Worm (Caenorhabditis elegans): ENCODE measurements around the gene F20D6.12.

Gene F20D6.12

DNA sequence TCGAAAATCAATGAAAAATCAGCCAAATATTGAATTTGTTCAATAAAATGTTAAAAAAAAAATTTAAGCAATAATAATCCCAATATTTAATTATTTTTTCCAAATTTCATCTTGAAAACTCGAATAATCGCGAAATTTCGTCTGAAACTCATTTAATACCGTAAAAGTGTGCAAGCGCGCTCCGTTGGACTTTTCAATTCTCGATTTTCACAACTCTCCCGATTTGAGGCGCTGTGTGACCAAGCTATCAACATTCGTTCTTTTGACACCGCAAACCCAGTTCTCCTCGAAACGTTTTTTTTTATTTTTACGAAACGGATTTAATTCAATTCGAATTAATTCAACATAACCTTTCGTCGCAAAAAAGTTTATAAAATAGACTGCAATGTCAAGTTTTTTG, 9.2 kb downstream of the F20D6.12 start:
- TF ChIP-seq lin-38 (GFP tag; IDR thresholded peaks at IDR 0.05): peak; percentile 68

DNA sequence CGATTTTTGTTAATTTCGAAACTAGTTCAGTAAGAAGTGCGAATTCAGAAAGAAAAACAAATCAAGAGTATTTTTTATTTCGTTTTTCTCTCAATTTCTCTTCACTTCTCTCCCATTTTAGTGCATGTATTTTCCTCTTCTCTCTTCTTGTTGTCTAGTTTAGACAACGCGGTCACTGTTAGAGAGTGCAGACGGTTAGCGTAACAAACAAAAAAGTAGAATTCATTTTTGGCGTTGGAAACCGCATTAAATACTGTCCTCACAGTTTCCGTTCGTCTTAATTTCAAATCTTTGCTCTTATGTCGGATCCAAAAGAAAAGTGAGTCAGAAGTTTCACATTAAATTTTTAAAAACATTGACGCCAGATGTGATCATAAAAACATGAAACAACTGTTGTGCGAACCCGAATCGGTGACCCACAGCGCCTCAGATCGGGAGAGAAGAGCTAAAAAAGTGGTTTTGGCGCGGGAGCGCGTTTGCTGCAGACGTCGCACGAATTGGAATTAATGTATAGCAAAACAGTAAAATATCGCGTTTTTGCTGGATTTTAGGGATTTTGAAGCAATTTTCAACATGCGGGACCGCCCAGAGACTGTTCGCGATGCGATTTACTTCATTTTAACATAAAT, 10.9 kb downstream of the F20D6.12 start, which contains the start of gene srp-7:
Gene srp-7 (plus strand): TSS at position 213 of the 629 bp plus-strand sequence.
- TF ChIP-seq mdt-29 (GFP tag; IDR thresholded peaks at IDR 0.05) (no peak), ama-1 (optimal IDR thresholded peaks at IDR 0.05) (no peak), daf-16 (GFP tag; optimal IDR thresholded peaks at IDR 0.05) (no peak), daf-16 (tag; optimal IDR thresholded peaks at IDR 0.05) (peak; percentile 89), ceh-44 (GFP tag; IDR thresholded peaks at IDR 0.05) (peak; percentile 62; the same call in 1 of the 2 replicates), mxl-3 (GFP tag; optimal IDR thresholded peaks at IDR 0.05) (peak; percentile 5), nhr-28 (tag; optimal IDR thresholded peaks at IDR 0.05) (peak; percentile 12), unc-39 (tag; optimal IDR thresholded peaks at IDR 0.05) (no peak), lin-13 (GFP tag; optimal IDR thresholded peaks at IDR 0.05) (peak; percentile 48), hif-1 (tag; optimal IDR thresholded peaks at IDR 0.05) (no peak), ceh-20 (GFP tag; IDR thresholded peaks at IDR 0.05) (0 out of 2 replicates have a peak, but pooled peaks have one; percentile 15), F37D6.2 (tag; optimal IDR thresholded peaks at IDR 0.05) (no peak), Y105C5A.15 (GFP tag; IDR thresholded peaks at IDR 0.05) (no peak), zag-1 (tag; optimal IDR thresholded peaks at IDR 0.05) (no peak), dve-1 (tag; optimal IDR thresholded peaks at IDR 0.05; ENCODE audit: insufficient read depth) (peak; percentile 64), nhr-42 (GFP tag; IDR thresholded peaks at IDR 0.05) (no peak), nhr-41 (GFP tag; IDR thresholded peaks at IDR 0.05) (no peak), nhr-10 (tag; optimal IDR thresholded peaks at IDR 0.05) (no peak), ceh-32 (tag; optimal IDR thresholded peaks at IDR 0.05; ENCODE audit: poor library complexity) (no peak), zfp-2 (tag; optimal IDR thresholded peaks at IDR 0.05) (no peak), nhr-6 (tag; optimal IDR thresholded peaks at IDR 0.05) (peak; percentile 62), ces-1 (GFP tag; optimal IDR thresholded peaks at IDR 0.05) (no peak), rbr-2 (tag; optimal IDR thresholded peaks at IDR 0.05) (no peak), hlh-30 (tag; optimal IDR thresholded peaks at IDR 0.05; ENCODE audit: insufficient read depth) (peak; percentile 0), madf-9 (GFP tag; conservative IDR thresholded peaks at IDR 0.05) (0 out of 2 replicates have a peak, but pooled peaks have one; percentile 25), attf-4 (tag; optimal IDR thresholded peaks at IDR 0.05) (no peak), F49E8.2 (tag; optimal IDR thresholded peaks at IDR 0.05; ENCODE audit: borderline replicate concordance) (no peak), D1046.2 (GFP tag; IDR thresholded peaks at IDR 0.05) (0 out of 2 replicates have a peak, but pooled peaks have one; percentile 66), arid-1 (GFP tag; conservative IDR thresholded peaks at IDR 0.05) (no peak), lsy-2 (tag; optimal IDR thresholded peaks at IDR 0.05) (peak in 1 of 2 experiments; percentile 36), php-3 (GFP tag; IDR thresholded peaks at IDR 0.05) (0 out of 2 replicates have a peak, but pooled peaks have one; percentile 8), ceh-82 (tag; optimal IDR thresholded peaks at IDR 0.05) (no peak), dmd-6 (GFP tag; IDR thresholded peaks at IDR 0.05) (peak; percentile 47; the same call in 1 of the 2 replicates), F10B5.3 (tag; optimal IDR thresholded peaks at IDR 0.05) (no peak), hmg-1.1 (GFP tag; IDR thresholded peaks at IDR 0.05) (peak; percentile 51; the same call in 1 of the 2 replicates), hlh-11 (tag; optimal IDR thresholded peaks at IDR 0.05) (peak; percentile 35), set-16 (GFP tag; IDR thresholded peaks at IDR 0.05) (no peak), lin-38 (GFP tag; IDR thresholded peaks at IDR 0.05) (peak; percentile 89), ztf-7 (tag; optimal IDR thresholded peaks at IDR 0.05) (no peak)

Measured in whole organism, L4 larva.